Worm (Caenorhabditis elegans): ENCODE measurements around the gene C01F1.5.

The C01F1.5 gene

ce11 chrII:4299227-4299703, 17.6 kb upstream of the C01F1.5 start, which contains the start of gene sco-1:
TSS of gene sco-1 (plus strand) at chrII:4299653.
- TF ChIP-seq ceh-91 (GFP tag; IDR thresholded peaks at IDR 0.05) = peak; percentile 91
- TF ChIP-seq F57C9.4 (tag; optimal IDR thresholded peaks at IDR 0.05) = no peak
- no peak for TF ChIP-seq die-1 (tag; optimal IDR thresholded peaks at IDR 0.05)
- peak; percentile 84 for TF ChIP-seq ztf-25 (GFP tag; IDR thresholded peaks at IDR 0.05)
- peak; percentile 70; the same call in 1 of the 2 replicates for TF ChIP-seq Y79H2A.3 (GFP tag; conservative IDR thresholded peaks at IDR 0.05)
- no peak for TF ChIP-seq nfya-1 (tag; optimal IDR thresholded peaks at IDR 0.05; ENCODE audit: borderline replicate concordance, insufficient read depth)
- peak; percentile 96 for TF ChIP-seq pha-4 (tag; optimal IDR thresholded peaks at IDR 0.05)
- peak; percentile 88 for TF ChIP-seq let-526 (GFP tag; IDR thresholded peaks at IDR 0.05)
- TF ChIP-seq hlh-26 (GFP tag; conservative IDR thresholded peaks at IDR 0.05) = no peak
- no peak for TF ChIP-seq ceh-79 (tag; optimal IDR thresholded peaks at IDR 0.05)
- TF ChIP-seq egl-44 (GFP tag; IDR thresholded peaks at IDR 0.05) = peak; percentile 56; the same call in 1 of the 2 replicates
- TF ChIP-seq unc-130 (GFP tag; optimal IDR thresholded peaks at IDR 0.05) = peak; percentile 77
- TF ChIP-seq madf-10 (tag; optimal IDR thresholded peaks at IDR 0.05) = peak; percentile 75
- TF ChIP-seq repo-1 (tag; optimal IDR thresholded peaks at IDR 0.05) = peak; percentile 39
- TF ChIP-seq nhr-80 (tag; optimal IDR thresholded peaks at IDR 0.05) = peak; percentile 29
- TF ChIP-seq ceh-100 (GFP tag; IDR thresholded peaks at IDR 0.05) = peak; percentile 75
- peak; percentile 59 for TF ChIP-seq efl-1 (GFP tag; optimal IDR thresholded peaks at IDR 0.05)
- peak; percentile 78 for TF ChIP-seq snpc-1.3 (tag; optimal IDR thresholded peaks at IDR 0.05; ENCODE audit: insufficient read depth)
- TF ChIP-seq akir-1 (GFP tag; optimal IDR thresholded peaks at IDR 0.05) = peak; percentile 53
- peak; percentile 80 for TF ChIP-seq lin-54 (GFP tag; optimal IDR thresholded peaks at IDR 0.05)
- TF ChIP-seq Y53G8AR.9 (GFP tag; conservative IDR thresholded peaks at IDR 0.05) = peak; percentile 94
- peak; percentile 5 for TF ChIP-seq T07F8.4 (tag; optimal IDR thresholded peaks at IDR 0.05)
- TF ChIP-seq ztf-26 (tag; optimal IDR thresholded peaks at IDR 0.05) = peak; percentile 81
- TF ChIP-seq F23B12.7 (tag; optimal IDR thresholded peaks at IDR 0.05; ENCODE audit: insufficient read depth) = peak; percentile 72
- TF ChIP-seq F22D6.2 (tag; optimal IDR thresholded peaks at IDR 0.05) = peak; percentile 24
- peak; percentile 95 for TF ChIP-seq dox-1 (GFP tag; IDR thresholded peaks at IDR 0.05)
- TF ChIP-seq egrh-3 (GFP tag; IDR thresholded peaks at IDR 0.05) = peak; percentile 60
- TF ChIP-seq tlf-1 (GFP tag; optimal IDR thresholded peaks at IDR 0.05) = peak; percentile 81
- peak; percentile 73 for TF ChIP-seq snpc-3.4 (tag; optimal IDR thresholded peaks at IDR 0.05)
- TF ChIP-seq nhr-27 (tag; optimal IDR thresholded peaks at IDR 0.05) = no peak
- TF ChIP-seq mcd-1 (GFP tag; IDR thresholded peaks at IDR 0.05) = peak; percentile 91
- TF ChIP-seq aptf-2 (GFP tag; conservative IDR thresholded peaks at IDR 0.05) = peak; percentile 86
- TF ChIP-seq hmg-20 (GFP tag; IDR thresholded peaks at IDR 0.05) = peak; percentile 87
- 0 out of 2 replicates have a peak, but pooled peaks have one; percentile 59 for TF ChIP-seq sea-2 (GFP tag; IDR thresholded peaks at IDR 0.05)
- no peak for TF ChIP-seq lsy-27 (tag; optimal IDR thresholded peaks at IDR 0.05; ENCODE audit: borderline replicate concordance, insufficient read depth)
- TF ChIP-seq Y53F4B.3 (GFP tag; IDR thresholded peaks at IDR 0.05) = peak; percentile 58; the same call in 1 of the 2 replicates
- TF ChIP-seq somi-1 (GFP tag; optimal IDR thresholded peaks at IDR 0.05) = peak; percentile 78
- peak; percentile 85 for TF ChIP-seq Y95B8A.8 (GFP tag; IDR thresholded peaks at IDR 0.05)
- TF ChIP-seq B0019.2 (GFP tag; conservative IDR thresholded peaks at IDR 0.05) = peak; percentile 99
- peak; percentile 53 for TF ChIP-seq sptf-2 (GFP tag; optimal IDR thresholded peaks at IDR 0.05)
- TF ChIP-seq F39B2.1 (GFP tag; IDR thresholded peaks at IDR 0.05) = no peak
- TF ChIP-seq ztf-6 (GFP tag; IDR thresholded peaks at IDR 0.05) = peak; percentile 90; the same call in 1 of the 2 replicates
- no peak for TF ChIP-seq hrde-1 (tag; optimal IDR thresholded peaks at IDR 0.05; ENCODE audit: borderline replicate concordance)
- TF ChIP-seq dpff-1 (tag; optimal IDR thresholded peaks at IDR 0.05) = no peak
- TF ChIP-seq bed-2 (GFP tag; IDR thresholded peaks at IDR 0.05) = peak; percentile 95
- peak; percentile 81 for TF ChIP-seq madf-8 (GFP tag; conservative IDR thresholded peaks at IDR 0.05)
- TF ChIP-seq rpc-1 (optimal IDR thresholded peaks at IDR 0.05) = no peak
- TF ChIP-seq rpc-1 (tag; optimal IDR thresholded peaks at IDR 0.05) = no peak
